Fruit fly (Drosophila melanogaster): ENCODE measurements around the gene spdi.

Gene spdi

DNA sequence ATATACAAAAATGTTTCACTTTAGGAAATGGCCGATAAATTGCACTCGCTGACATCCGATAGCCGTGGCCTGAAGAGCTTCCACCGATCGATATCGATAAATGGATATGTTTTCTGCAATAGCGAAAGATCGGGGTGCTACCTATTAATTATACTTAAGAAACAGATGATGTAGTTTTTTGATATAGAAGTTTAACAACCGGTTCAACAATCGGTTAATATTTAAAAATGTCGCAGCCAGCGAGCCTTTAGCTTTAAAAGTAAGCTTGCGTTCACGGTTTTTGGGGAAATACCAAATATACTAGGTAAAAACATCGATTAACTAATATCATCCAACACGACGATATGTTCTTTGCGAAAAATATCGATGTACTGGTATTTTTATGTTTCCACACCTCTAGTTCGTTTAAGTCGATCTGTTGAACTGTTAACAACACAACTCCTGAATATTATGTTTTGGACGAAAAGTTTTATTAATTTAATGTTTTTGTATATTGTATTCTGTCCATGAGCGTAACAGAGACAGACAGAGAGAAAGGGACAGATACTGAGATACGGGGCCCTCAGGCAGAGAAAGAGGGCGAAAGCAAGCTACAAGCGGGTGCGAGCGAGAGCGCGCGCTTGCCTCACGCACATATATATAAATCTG, 15.6 kb upstream of the spdi start, which contains the start of gene Dredd (continued):
- TF ChIP-seq sd (tag; optimal IDR thresholded peaks at IDR 0.05) (no peak), twi (tag; optimal IDR thresholded peaks at IDR 0.05) (no peak), prd (optimal IDR thresholded peaks at IDR 0.05) (no peak), prd (GFP tag; IDR thresholded peaks at IDR 0.05) (no peak), CG11247 (GFP tag; IDR thresholded peaks at IDR 0.05) (no peak), tna (GFP tag; IDR thresholded peaks at IDR 0.05; ENCODE audit: partially characterized antibody) (peak; percentile 84), eve (GFP tag; optimal IDR thresholded peaks at IDR 0.05) (no peak), unc-4 (GFP tag; IDR thresholded peaks at IDR 0.05; ENCODE audit: partially characterized antibody) (peak; percentile 94), zen2 (GFP tag; IDR thresholded peaks at IDR 0.05; ENCODE audit: partially characterized antibody) (peak; percentile 85), H2.0 (GFP tag; IDR thresholded peaks at IDR 0.05) (no peak), fd64A (GFP tag; optimal IDR thresholded peaks at IDR 0.05) (no peak), ase (GFP tag; IDR thresholded peaks at IDR 0.05) (no peak), ind (GFP tag; optimal IDR thresholded peaks at IDR 0.05) (no peak), row (GFP tag; IDR thresholded peaks at IDR 0.05) (0 out of 3 replicates have a peak, but pooled peaks have one; percentile 10), CG17829 (tag; optimal IDR thresholded peaks at IDR 0.05) (peak; percentile 79), kah (GFP tag; optimal IDR thresholded peaks at IDR 0.05) (no peak), tin (GFP tag; optimal IDR thresholded peaks at IDR 0.05) (no peak), dm (GFP tag; optimal IDR thresholded peaks at IDR 0.05) (peak; percentile 17), CG3163 (GFP tag; optimal IDR thresholded peaks at IDR 0.05) (no peak), cwo (GFP tag; optimal IDR thresholded peaks at IDR 0.05) (peak; percentile 42), CG10979 (tag; optimal IDR thresholded peaks at IDR 0.05) (no peak), CG7963 (GFP tag; IDR thresholded peaks at IDR 0.05; ENCODE audit: partially characterized antibody) (peak; percentile 86), bcd (GFP tag; optimal IDR thresholded peaks at IDR 0.05) (no peak), HLH54F (GFP tag; optimal IDR thresholded peaks at IDR 0.05) (no peak), Six4 (GFP tag; optimal IDR thresholded peaks at IDR 0.05) (no peak), Adf1 (GFP tag; IDR thresholded peaks at IDR 0.05) (peak; percentile 11; the same call in 1 of the 2 replicates), BtbVII (GFP tag; optimal IDR thresholded peaks at IDR 0.05) (peak; percentile 48), CG7372 (GFP tag; IDR thresholded peaks at IDR 0.05) (no peak), bigmax (GFP tag; optimal IDR thresholded peaks at IDR 0.05) (no peak), CG7786 (GFP tag; optimal IDR thresholded peaks at IDR 0.05) (no peak), CG32767 (GFP tag; IDR thresholded peaks at IDR 0.05) (no peak; the same call in 1 of the 2 replicates), CG6654 (GFP tag; optimal IDR thresholded peaks at IDR 0.05) (no peak), Deaf1 (tag; optimal IDR thresholded peaks at IDR 0.05) (no peak), so (GFP tag; IDR thresholded peaks at IDR 0.05) (no peak), CG12744 (GFP tag; optimal IDR thresholded peaks at IDR 0.05) (no peak), CG31365 (tag; optimal IDR thresholded peaks at IDR 0.05) (no peak), bab2 (GFP tag; optimal IDR thresholded peaks at IDR 0.05) (no peak), CG13287 (GFP tag; IDR thresholded peaks at IDR 0.05; ENCODE audit: partially characterized antibody) (peak; percentile 92), CG17568 (GFP tag; optimal IDR thresholded peaks at IDR 0.05) (no peak), Opbp (GFP tag; IDR thresholded peaks at IDR 0.05; ENCODE audit: partially characterized antibody) (peak; percentile 83), slou (GFP tag; optimal IDR thresholded peaks at IDR 0.05) (no peak), D19A (tag; optimal IDR thresholded peaks at IDR 0.05) (no peak), slbo (GFP tag; IDR thresholded peaks at IDR 0.05) (no peak), NC2α (GFP tag; optimal IDR thresholded peaks at IDR 0.05) (no peak), peb (GFP tag; IDR thresholded peaks at IDR 0.05) (no peak), grau (tag; optimal IDR thresholded peaks at IDR 0.05) (peak; percentile 20), lmd (GFP tag; IDR thresholded peaks at IDR 0.05) (no peak), slp2 (GFP tag; optimal IDR thresholded peaks at IDR 0.05) (no peak), pum (GFP tag; optimal IDR thresholded peaks at IDR 0.05) (no peak), Xrp1 (GFP tag; IDR thresholded peaks at IDR 0.05) (no peak), az2 (GFP tag; optimal IDR thresholded peaks at IDR 0.05) (no peak)
